Worm (Caenorhabditis elegans): ENCODE data around the gene K09H11.4.

- TF ChIP-seq nhr-11 (tag; optimal IDR thresholded peaks at IDR 0.05) (no peak), elt-4 (tag; optimal IDR thresholded peaks at IDR 0.05) (no peak), ama-1 (optimal IDR thresholded peaks at IDR 0.05) (no peak), F13H6.1 (tag; optimal IDR thresholded peaks at IDR 0.05) (no peak), pha-4 (tag; optimal IDR thresholded peaks at IDR 0.05) (no peak), fkh-6 (tag; optimal IDR thresholded peaks at IDR 0.05) (no peak), C38D4.7 (GFP tag; optimal IDR thresholded peaks at IDR 0.05) (no peak)
These were observed 45.3 kb upstream of the K09H11.4 start, which contains the start of gene F44E7.3 for ce11 chrV:5771627-5772026.

All from whole organism, late embryonic.